Fruit fly (Drosophila melanogaster) whole organism, embryonic: Measurements from ENCODE around the gene ssp.
A peak's percentile ranks its signal among the peaks of the same experiment; 100 is the strongest.

Experiments
- Adf1 ChIP-seq: fragments of 200-800 bp; sonication (Bioruptor generic); IDR thresholded peaks from 2 replicates; pipeline ENCODE4 v1.3.6; 2022; ENCODE audit warnings: missing biosample characterization, missing genetic modification characterization
- CG1024 ChIP-seq: fragments of 200-800 bp; sonication (Bioruptor generic); IDR thresholded peaks from 2 replicates; pipeline ENCODE4 v1.3.6; 2022; ENCODE audit warnings: missing biosample characterization, missing genetic modification characterization
- CG10654 ChIP-seq: fragments of 200-800 bp; sonication (Bioruptor generic); optimal IDR thresholded peaks from 2 replicates; lab custom pipeline; 2016; ENCODE audit warnings: missing biosample characterization, missing genetic modification characterization
- CG7271 ChIP-seq: fragments of 200-800 bp; sonication (Bioruptor generic); optimal IDR thresholded peaks from 2 replicates; lab custom pipeline; 2018; ENCODE audit warnings: missing biosample characterization, mild to moderate bottlenecking, missing genetic modification characterization, moderate library complexity
- Dref ChIP-seq: fragments of 200-800 bp; sonication (Bioruptor generic); IDR thresholded peaks from 2 replicates; pipeline ENCODE4 v1.3.6; 2022; ENCODE audit warnings: missing biosample characterization, missing genetic modification characterization
- Jarid2 ChIP-seq: fragments of 200-800 bp; sonication (Bioruptor generic); optimal IDR thresholded peaks from 3 replicates; lab custom pipeline; 2017; ENCODE audit warnings: mild to moderate bottlenecking, missing biosample characterization, missing genetic modification reagents, missing genetic modification characterization
- bigmax ChIP-seq: fragments of 200-800 bp; sonication (Bioruptor generic); optimal IDR thresholded peaks from 2 replicates; lab custom pipeline; 2018; ENCODE audit warnings: missing biosample characterization, mild to moderate bottlenecking, missing genetic modification characterization
- corto ChIP-seq: fragments of 200-800 bp; sonication (Bioruptor generic); optimal IDR thresholded peaks from 2 replicates; lab custom pipeline; 2016; ENCODE audit warnings: missing biosample characterization, mild to moderate bottlenecking, missing genetic modification characterization, moderate library complexity
- crp ChIP-seq, 2 experiments: fragments of 200-800 bp; sonication (Bioruptor generic); optimal IDR thresholded peaks; 2 replicates in 1 of 2; 3 replicates in 1 of 2; lab custom pipeline; 2017; ENCODE audit warnings: missing biosample characterization in 2 of 2, missing genetic modification characterization in 2 of 2, mild to moderate bottlenecking in 1 of 2, moderate library complexity in 1 of 2
- nom ChIP-seq: fragments of 200-800 bp; sonication (Bioruptor generic); optimal IDR thresholded peaks from 2 replicates; lab custom pipeline; 2017; ENCODE audit warnings: missing biosample characterization, missing genetic modification characterization, mild to moderate bottlenecking, moderate library complexity, missing genetic modification reagents
- repo ChIP-seq: fragments of 200-800 bp; sonication (Bioruptor generic); optimal IDR thresholded peaks from 2 replicates; lab custom pipeline; 2016; ENCODE audit warnings: missing biosample characterization, missing genetic modification characterization

DNA sequence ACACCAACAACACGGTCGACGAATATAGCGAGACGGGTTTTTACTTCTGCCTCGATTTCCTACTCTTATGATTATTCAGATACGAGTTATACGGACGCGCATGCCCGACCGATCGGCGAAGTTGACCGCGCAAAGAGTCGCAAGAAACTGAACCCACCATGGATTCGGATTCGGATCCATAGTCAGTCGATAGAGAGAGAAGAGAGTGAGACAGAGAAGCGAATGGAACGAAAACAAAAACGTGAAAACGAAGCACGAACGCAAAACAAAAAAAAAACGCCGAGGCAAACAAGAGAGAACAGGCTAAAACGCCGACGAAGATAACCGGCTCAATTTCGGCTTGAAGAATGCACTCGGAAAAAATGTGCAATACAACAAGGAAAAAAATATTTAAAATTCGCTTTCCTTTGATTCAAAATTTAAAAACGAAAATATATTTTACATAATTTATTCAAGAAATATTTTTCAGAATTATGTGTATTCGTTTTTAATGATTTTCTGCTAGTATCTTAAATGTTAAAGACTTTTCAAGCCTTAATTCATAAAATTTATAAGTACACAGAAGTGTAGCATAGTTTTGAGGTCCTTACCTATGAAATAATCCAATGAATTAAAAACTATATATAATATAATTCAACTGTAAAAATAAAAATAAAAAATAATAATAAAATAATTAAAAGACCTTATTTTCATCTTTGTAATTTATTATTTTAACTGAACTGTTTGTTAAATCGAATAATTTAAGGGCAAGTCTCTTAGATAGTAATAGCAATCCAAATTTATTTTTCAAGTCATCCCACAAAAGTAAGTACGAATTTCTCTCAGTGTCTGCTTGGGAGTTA lies 36.2 kb upstream of the ssp start, which contains the start of gene Sema5c:
- no peak for TF ChIP-seq corto
- TF ChIP-seq Dref, result no peak
- peak; percentile 98 for TF ChIP-seq Jarid2
- TF ChIP-seq crp (GFP tag; optimal IDR thresholded peaks at IDR 0.05; lab: Kevin White, UChicago), result no peak
- TF ChIP-seq CG7271 (tag; lab: Kevin White, UChicago), result no peak
- TF ChIP-seq bigmax (GFP tag; lab: Kevin White, UChicago), result peak; percentile 15
- peak; percentile 20; the same call in 1 of the 2 replicates for TF ChIP-seq Adf1
- peak; percentile 48 for TF ChIP-seq nom
- 0 out of 2 replicates have a peak, but pooled peaks have one; percentile 29 for TF ChIP-seq CG1024
- TF ChIP-seq repo (GFP tag; lab: Kevin White, UChicago), result no peak
- peak; percentile 9 for TF ChIP-seq CG10654 (GFP tag; lab: Kevin White, UChicago)
